Worm (Caenorhabditis elegans): Measurements from ENCODE around the gene C06C3.12.

Gene C06C3.12

DNA sequence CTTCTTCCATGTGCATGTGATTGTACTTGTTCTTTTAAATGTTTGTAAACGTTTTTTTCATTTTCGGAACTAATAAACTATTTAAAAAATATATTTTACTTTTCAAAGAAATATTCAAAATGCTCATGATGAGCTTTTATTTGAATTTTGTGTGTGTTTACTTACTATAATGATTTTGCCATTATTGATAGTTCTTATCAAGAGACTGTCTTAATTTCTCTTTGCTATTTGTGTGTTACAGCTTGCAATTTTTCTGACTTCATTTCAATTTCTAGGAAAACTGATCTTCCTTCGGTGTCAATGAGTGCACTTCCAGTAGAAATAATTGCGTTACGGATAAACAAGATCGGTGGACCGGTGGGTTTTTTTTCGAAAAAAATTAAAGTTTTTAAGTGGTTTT, at the start of gene C06C3.12:
Gene C06C3.12, plus strand, starts transcription at position 301 of the 400 bp plus-strand sequence.
- TF ChIP-seq cog-1 (tag; optimal IDR thresholded peaks at IDR 0.05) (no peak), klf-2 (GFP tag; conservative IDR thresholded peaks at IDR 0.05) (no peak), T22C8.4 (GFP tag; IDR thresholded peaks at IDR 0.05) (no peak), tab-1 (GFP tag; IDR thresholded peaks at IDR 0.05) (no peak), flt-1 (GFP tag; IDR thresholded peaks at IDR 0.05) (no peak), ztf-23 (GFP tag; IDR thresholded peaks at IDR 0.05) (no peak), ztf-29 (GFP tag; IDR thresholded peaks at IDR 0.05) (no peak), ref-1 (GFP tag; conservative IDR thresholded peaks at IDR 0.05) (no peak), med-1 (GFP tag; optimal IDR thresholded peaks at IDR 0.05; ENCODE audit: insufficient read depth) (no peak)

DNA sequence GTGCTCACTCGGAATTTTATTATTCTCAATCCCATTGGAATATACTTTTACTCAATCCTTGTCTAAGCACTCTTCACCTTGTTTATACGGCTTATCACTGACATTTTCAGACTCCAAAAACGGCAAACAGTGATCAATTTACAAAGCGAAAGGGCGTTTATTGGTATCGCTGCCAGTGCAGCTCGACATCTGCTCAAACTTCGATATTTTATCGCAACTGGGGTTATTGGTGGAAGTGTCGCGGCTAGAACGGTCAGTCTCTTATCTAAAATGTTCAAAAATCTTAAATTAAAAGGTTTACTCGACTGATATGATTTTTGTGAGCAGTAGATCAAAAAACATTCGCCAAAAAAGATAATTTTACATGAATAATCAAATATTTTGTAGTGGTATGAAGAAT, 49.4 kb upstream of the C06C3.12 start:
- TF ChIP-seq med-1 (GFP tag; optimal IDR thresholded peaks at IDR 0.05; ENCODE audit: insufficient read depth) (no peak), cog-1 (tag; optimal IDR thresholded peaks at IDR 0.05) (no peak), ztf-23 (GFP tag; IDR thresholded peaks at IDR 0.05) (no peak), klf-2 (GFP tag; conservative IDR thresholded peaks at IDR 0.05) (no peak), T22C8.4 (GFP tag; IDR thresholded peaks at IDR 0.05) (no peak), ref-1 (GFP tag; conservative IDR thresholded peaks at IDR 0.05) (no peak), tab-1 (GFP tag; IDR thresholded peaks at IDR 0.05) (no peak), flt-1 (GFP tag; IDR thresholded peaks at IDR 0.05) (no peak), ztf-29 (GFP tag; IDR thresholded peaks at IDR 0.05) (no peak)

DNA sequence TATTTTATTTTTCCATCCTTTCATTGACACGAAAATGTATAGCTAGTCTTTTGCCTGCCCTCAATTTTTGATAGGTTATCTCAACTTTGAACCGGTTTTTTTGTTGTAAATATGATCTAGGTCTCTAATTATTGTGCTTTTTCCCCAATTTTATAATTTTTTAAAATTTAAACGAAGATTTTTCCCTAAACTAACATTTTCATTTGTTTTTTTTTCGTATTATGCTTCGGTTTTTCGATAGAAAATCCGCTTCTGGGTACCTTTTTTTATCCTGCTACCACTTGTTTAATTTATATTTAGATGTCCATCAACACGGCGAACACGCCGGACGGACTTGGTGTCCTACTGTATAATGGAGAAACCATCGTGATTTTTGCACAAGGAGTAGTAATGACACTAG, 45.4 kb upstream of the C06C3.12 start, which contains the start of gene wbp-2:
Gene wbp-2, plus strand, starts transcription at position 301 of the 400 bp plus-strand sequence.
- TF ChIP-seq klf-2 (GFP tag; conservative IDR thresholded peaks at IDR 0.05) = no peak
- no peak for TF ChIP-seq ztf-29 (GFP tag; IDR thresholded peaks at IDR 0.05)
- TF ChIP-seq med-1 (GFP tag; optimal IDR thresholded peaks at IDR 0.05; ENCODE audit: insufficient read depth) = no peak
- TF ChIP-seq ztf-23 (GFP tag; IDR thresholded peaks at IDR 0.05) = no peak
- TF ChIP-seq T22C8.4 (GFP tag; IDR thresholded peaks at IDR 0.05) = no peak
- TF ChIP-seq flt-1 (GFP tag; IDR thresholded peaks at IDR 0.05) = no peak
- no peak for TF ChIP-seq tab-1 (GFP tag; IDR thresholded peaks at IDR 0.05)
- TF ChIP-seq cog-1 (tag; optimal IDR thresholded peaks at IDR 0.05) = no peak
- no peak for TF ChIP-seq ref-1 (GFP tag; conservative IDR thresholded peaks at IDR 0.05)

DNA sequence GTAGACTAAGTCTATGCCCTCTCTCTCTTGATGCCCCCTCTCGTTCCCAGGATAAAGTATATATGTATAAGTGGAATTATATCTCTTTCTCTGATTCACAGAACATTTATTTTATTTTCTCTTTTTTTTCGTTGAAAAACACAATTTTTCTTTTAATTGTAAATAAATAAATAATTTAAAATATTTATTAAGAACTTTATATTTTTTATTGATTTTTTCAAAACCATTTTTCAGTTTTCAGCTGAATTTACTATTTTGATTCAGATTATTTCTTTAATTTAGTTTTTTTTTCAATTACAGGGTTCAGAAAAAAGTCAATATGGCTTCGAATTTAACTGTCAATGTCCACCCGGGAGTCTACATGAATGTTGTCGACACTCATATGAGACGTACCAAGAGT, 43.6 kb upstream of the C06C3.12 start, which contains the start of gene eif-3.F:
Gene eif-3.F, plus strand, starts transcription at position 301 of the 400 bp plus-strand sequence.
- TF ChIP-seq tab-1 (GFP tag; IDR thresholded peaks at IDR 0.05) (no peak), flt-1 (GFP tag; IDR thresholded peaks at IDR 0.05) (no peak), cog-1 (tag; optimal IDR thresholded peaks at IDR 0.05) (no peak), ztf-29 (GFP tag; IDR thresholded peaks at IDR 0.05) (no peak), klf-2 (GFP tag; conservative IDR thresholded peaks at IDR 0.05) (no peak), T22C8.4 (GFP tag; IDR thresholded peaks at IDR 0.05) (no peak), ref-1 (GFP tag; conservative IDR thresholded peaks at IDR 0.05) (no peak), ztf-23 (GFP tag; IDR thresholded peaks at IDR 0.05) (no peak), med-1 (GFP tag; optimal IDR thresholded peaks at IDR 0.05; ENCODE audit: insufficient read depth) (no peak)

DNA sequence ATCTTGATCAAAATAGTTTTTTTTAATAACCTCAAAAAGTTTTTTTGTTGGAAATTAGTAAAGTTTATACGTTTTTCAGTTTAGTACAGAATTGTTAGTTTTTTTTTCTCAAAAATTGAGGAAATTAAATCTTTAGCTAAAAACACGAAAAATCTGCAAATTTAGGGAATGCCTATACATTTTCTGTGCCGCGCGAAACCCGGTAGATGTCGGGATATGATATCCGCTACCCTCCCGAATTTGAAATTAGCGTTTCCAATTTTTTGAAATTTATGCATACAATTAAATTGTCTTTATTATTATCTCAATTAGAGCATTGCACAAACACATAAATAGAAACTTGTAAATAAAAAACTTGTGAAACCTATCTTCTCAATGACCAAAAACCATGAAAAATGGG, 41.9 kb upstream of the C06C3.12 start:
- no peak for TF ChIP-seq cog-1 (tag; optimal IDR thresholded peaks at IDR 0.05)
- no peak for TF ChIP-seq ztf-29 (GFP tag; IDR thresholded peaks at IDR 0.05)
- TF ChIP-seq flt-1 (GFP tag; IDR thresholded peaks at IDR 0.05) = no peak
- TF ChIP-seq med-1 (GFP tag; optimal IDR thresholded peaks at IDR 0.05; ENCODE audit: insufficient read depth) = no peak
- TF ChIP-seq klf-2 (GFP tag; conservative IDR thresholded peaks at IDR 0.05) = no peak
- no peak for TF ChIP-seq T22C8.4 (GFP tag; IDR thresholded peaks at IDR 0.05)
- no peak for TF ChIP-seq ref-1 (GFP tag; conservative IDR thresholded peaks at IDR 0.05)
- TF ChIP-seq tab-1 (GFP tag; IDR thresholded peaks at IDR 0.05) = no peak
- no peak for TF ChIP-seq ztf-23 (GFP tag; IDR thresholded peaks at IDR 0.05)

DNA sequence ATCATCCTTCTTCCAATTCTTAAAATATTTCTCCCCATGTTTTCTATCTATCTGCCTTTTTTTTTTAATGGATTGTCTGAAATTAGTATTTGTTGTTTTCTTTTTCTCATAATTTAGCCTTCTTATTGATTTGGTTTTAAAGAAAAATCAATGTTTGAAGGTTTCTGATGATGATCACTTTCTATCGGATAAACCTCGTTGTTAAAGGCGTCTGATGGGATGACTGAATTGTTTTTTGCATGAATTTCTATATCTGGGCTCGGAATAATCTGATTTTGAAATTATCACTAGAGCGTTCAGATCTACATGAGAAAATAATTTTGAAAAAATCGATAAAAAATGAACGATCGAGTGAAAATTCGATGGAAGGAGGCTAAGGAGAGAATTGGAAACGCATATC, 41.2 kb upstream of the C06C3.12 start, which contains the start of gene scp-1:
Gene scp-1, plus strand, starts transcription at position 301 of the 400 bp plus-strand sequence.
- no peak for TF ChIP-seq cog-1 (tag; optimal IDR thresholded peaks at IDR 0.05)
- no peak for TF ChIP-seq tab-1 (GFP tag; IDR thresholded peaks at IDR 0.05)
- TF ChIP-seq T22C8.4 (GFP tag; IDR thresholded peaks at IDR 0.05) = no peak
- TF ChIP-seq flt-1 (GFP tag; IDR thresholded peaks at IDR 0.05) = no peak
- no peak for TF ChIP-seq ref-1 (GFP tag; conservative IDR thresholded peaks at IDR 0.05)
- TF ChIP-seq ztf-29 (GFP tag; IDR thresholded peaks at IDR 0.05) = no peak
- TF ChIP-seq klf-2 (GFP tag; conservative IDR thresholded peaks at IDR 0.05) = no peak
- TF ChIP-seq med-1 (GFP tag; optimal IDR thresholded peaks at IDR 0.05; ENCODE audit: insufficient read depth) = no peak
- no peak for TF ChIP-seq ztf-23 (GFP tag; IDR thresholded peaks at IDR 0.05)

DNA sequence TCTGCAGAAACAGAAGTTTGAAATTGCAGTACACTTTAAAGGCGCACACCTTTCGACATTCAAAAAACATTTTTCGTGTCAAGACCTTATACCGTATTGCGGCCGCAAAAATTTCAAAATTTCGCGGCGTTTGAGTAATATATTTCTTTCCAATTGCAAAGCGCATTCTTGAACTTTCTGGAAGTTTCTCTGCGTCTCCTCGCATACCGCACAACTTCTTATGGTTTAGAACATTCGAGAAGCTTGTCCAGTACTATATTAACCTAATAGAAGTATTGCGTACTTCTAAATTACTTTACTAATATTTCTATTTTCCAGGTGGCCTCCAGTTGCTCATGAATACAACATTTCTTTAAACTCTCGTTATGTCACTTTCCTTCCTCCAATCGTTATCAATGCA, 38.3 kb upstream of the C06C3.12 start:
- TF ChIP-seq cog-1 (tag; optimal IDR thresholded peaks at IDR 0.05) (no peak), klf-2 (GFP tag; conservative IDR thresholded peaks at IDR 0.05) (no peak), ref-1 (GFP tag; conservative IDR thresholded peaks at IDR 0.05) (no peak), ztf-29 (GFP tag; IDR thresholded peaks at IDR 0.05) (no peak), flt-1 (GFP tag; IDR thresholded peaks at IDR 0.05) (no peak), T22C8.4 (GFP tag; IDR thresholded peaks at IDR 0.05) (no peak), med-1 (GFP tag; optimal IDR thresholded peaks at IDR 0.05; ENCODE audit: insufficient read depth) (no peak), tab-1 (GFP tag; IDR thresholded peaks at IDR 0.05) (no peak), ztf-23 (GFP tag; IDR thresholded peaks at IDR 0.05) (no peak)

DNA sequence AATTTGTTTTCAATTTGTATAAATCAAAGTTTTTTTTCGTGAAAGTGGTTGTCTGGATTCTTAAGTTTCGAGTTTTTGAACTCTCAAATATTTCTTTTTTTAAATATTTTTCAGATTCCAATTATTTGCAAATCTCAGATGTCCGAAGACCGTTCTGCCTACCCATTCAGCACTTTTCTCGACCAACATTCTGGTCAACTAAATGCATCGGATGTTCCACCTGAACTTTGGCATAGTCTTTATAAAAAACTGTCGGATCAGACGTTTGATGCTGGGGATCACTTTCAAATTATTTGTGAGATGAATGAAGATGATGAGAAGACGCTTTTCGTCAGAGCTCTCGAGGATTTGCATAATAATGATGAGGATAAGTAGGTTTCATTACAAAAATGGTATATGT, 36.0 kb upstream of the C06C3.12 start, which contains the start of gene ttll-12:
Gene ttll-12, plus strand, starts transcription at position 139 of the 400 bp plus-strand sequence.
- TF ChIP-seq flt-1 (GFP tag; IDR thresholded peaks at IDR 0.05) (no peak), tab-1 (GFP tag; IDR thresholded peaks at IDR 0.05) (no peak), klf-2 (GFP tag; conservative IDR thresholded peaks at IDR 0.05) (no peak), med-1 (GFP tag; optimal IDR thresholded peaks at IDR 0.05; ENCODE audit: insufficient read depth) (no peak), T22C8.4 (GFP tag; IDR thresholded peaks at IDR 0.05) (no peak), ref-1 (GFP tag; conservative IDR thresholded peaks at IDR 0.05) (no peak), cog-1 (tag; optimal IDR thresholded peaks at IDR 0.05) (no peak)

DNA sequence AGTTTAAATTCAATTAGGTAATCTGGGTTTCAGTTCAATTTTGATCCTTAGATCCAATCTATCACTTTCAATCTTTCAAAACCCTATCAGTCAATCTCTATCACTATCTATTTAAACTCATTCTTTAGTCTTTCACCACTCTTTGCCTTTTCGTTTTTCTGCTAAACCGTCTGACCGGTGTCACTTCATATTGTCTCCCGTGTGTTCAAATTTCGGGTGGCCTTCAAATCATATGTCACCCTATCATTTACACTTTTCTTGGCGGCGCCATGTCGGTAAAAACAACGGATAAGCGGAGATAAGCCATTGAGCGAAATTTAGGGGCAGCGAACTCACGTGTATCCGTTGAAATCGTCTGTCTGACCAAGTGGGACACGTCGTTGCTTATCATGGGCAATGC, 31.0 kb upstream of the C06C3.12 start:
- TF ChIP-seq cog-1 (tag; optimal IDR thresholded peaks at IDR 0.05) (no peak), tab-1 (GFP tag; IDR thresholded peaks at IDR 0.05) (no peak), klf-2 (GFP tag; conservative IDR thresholded peaks at IDR 0.05) (no peak), flt-1 (GFP tag; IDR thresholded peaks at IDR 0.05) (no peak), ztf-23 (GFP tag; IDR thresholded peaks at IDR 0.05) (no peak), T22C8.4 (GFP tag; IDR thresholded peaks at IDR 0.05) (no peak)

DNA sequence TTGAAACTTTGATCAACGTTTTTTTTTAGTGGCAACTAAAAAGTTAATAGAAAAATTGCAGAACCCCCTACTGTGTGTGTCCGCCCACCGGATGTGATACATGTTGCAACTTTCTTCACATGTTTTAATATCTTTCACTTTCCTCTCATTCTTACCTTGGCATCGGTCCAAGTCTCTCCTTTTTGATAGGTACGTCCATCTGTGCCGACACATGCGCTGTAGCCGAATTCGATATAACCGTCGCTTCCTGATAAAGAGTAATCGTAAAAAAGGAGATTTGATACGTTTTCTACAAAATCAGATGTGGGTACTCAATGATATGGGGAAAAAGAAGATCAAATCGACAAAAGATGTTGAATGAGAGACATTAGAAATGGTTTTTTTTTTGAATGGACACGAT, 29.8 kb upstream of the C06C3.12 start:
- TF ChIP-seq ztf-29 (GFP tag; IDR thresholded peaks at IDR 0.05) (no peak), cog-1 (tag; optimal IDR thresholded peaks at IDR 0.05) (no peak), tab-1 (GFP tag; IDR thresholded peaks at IDR 0.05) (no peak), med-1 (GFP tag; optimal IDR thresholded peaks at IDR 0.05; ENCODE audit: insufficient read depth) (no peak), flt-1 (GFP tag; IDR thresholded peaks at IDR 0.05) (no peak), ztf-23 (GFP tag; IDR thresholded peaks at IDR 0.05) (no peak), ref-1 (GFP tag; conservative IDR thresholded peaks at IDR 0.05) (no peak), klf-2 (GFP tag; conservative IDR thresholded peaks at IDR 0.05) (no peak), T22C8.4 (GFP tag; IDR thresholded peaks at IDR 0.05) (no peak)
